Worm (Caenorhabditis elegans) whole organism, L4/young adult: Measurements from ENCODE around the gene K12H6.7.

Experiments used
- W03F9.2 ChIP-seq: fragments of 150-350 bp; optimal IDR thresholded peaks from 2 replicates; lab custom pipeline; 2014; ENCODE audit warnings: missing biosample characterization, missing genetic modification characterization
- dao-5 ChIP-seq: sonication (generic microtip); optimal IDR thresholded peaks from 2 replicates; lab custom pipeline; 2016; ENCODE audit warnings: missing genotype, missing genetic modification characterization, moderate library complexity, missing compliant biosample characterization
- him-1 ChIP-seq: sonication (generic microtip); optimal IDR thresholded peaks from 2 replicates; lab custom pipeline; 2016; ENCODE audit warnings: missing genotype, missing genetic modification reagents, missing genetic modification characterization, missing compliant biosample characterization

DNA sequence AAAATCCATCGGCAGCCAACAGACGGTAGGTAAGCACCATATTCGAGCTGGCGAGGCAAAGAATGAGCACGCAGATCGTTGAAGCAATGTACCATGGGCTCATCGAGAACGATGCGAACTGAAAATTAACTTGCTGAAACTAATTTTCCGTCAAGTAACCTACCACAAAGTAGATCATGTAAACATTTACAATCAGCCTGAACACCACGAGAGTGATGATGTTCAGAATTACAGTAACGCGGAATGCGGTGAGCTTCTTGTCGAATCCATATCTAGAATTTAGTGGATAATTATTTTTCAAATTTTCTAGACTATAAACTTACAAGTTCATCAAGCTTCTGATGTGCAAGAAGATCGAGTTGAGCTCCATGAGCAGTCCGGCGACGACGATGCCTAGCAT lies 7.3 kb downstream of the K12H6.7 start:
- TF ChIP-seq him-1, result no peak
- TF ChIP-seq W03F9.2 (tag; lab: Kevin White, UChicago), result no peak
- TF ChIP-seq dao-5 (tag; lab: Kevin White, UChicago), result no peak
